Fruit fly (Drosophila melanogaster): Measurements from ENCODE around the gene Tgs1.

Gene Tgs1

dm6 chr3R:18283441-18283840 lies 28.1 kb downstream of the Tgs1 start, which contains the start of the genes CG14312 and CG8064 (continued):
- TF ChIP-seq slp2 (GFP tag; optimal IDR thresholded peaks at IDR 0.05) (no peak), Lhr (GFP tag; optimal IDR thresholded peaks at IDR 0.05) (peak; percentile 48), seq (GFP tag; IDR thresholded peaks at IDR 0.05) (peak; percentile 44; the same call in 1 of the 2 replicates), crp (GFP tag; optimal IDR thresholded peaks at IDR 0.05) (peak in 1 of 2 experiments; percentile 32), CG12659 (GFP tag; optimal IDR thresholded peaks at IDR 0.05) (peak; percentile 47), amos (GFP tag; IDR thresholded peaks at IDR 0.05; ENCODE audit: partially characterized antibody) (peak; percentile 80), pfk (GFP tag; optimal IDR thresholded peaks at IDR 0.05) (no peak), CG10654 (GFP tag; optimal IDR thresholded peaks at IDR 0.05) (no peak), CG31388 (GFP tag; optimal IDR thresholded peaks at IDR 0.05) (no peak), CG16813 (GFP tag; IDR thresholded peaks at IDR 0.05; ENCODE audit: partially characterized antibody) (peak; percentile 68), CHES-1-like (GFP tag; optimal IDR thresholded peaks at IDR 0.05) (peak; percentile 29), CG42726 (GFP tag; IDR thresholded peaks at IDR 0.05; ENCODE audit: partially characterized antibody) (peak; percentile 13; the same call in 1 of the 2 replicates), hb (GFP tag; IDR thresholded peaks at IDR 0.05; ENCODE audit: partially characterized antibody) (0 out of 3 replicates have a peak, but pooled peaks have one; percentile 37)

dm6 chr3R:18288677-18289076 lies 33.3 kb downstream of the Tgs1 start, which contains the start of gene CG7131:
CG7131 (minus strand) TSS chr3R:18288777.
- TF ChIP-seq CG11695 (GFP tag; IDR thresholded peaks at IDR 0.05) (no peak), hb (GFP tag; IDR thresholded peaks at IDR 0.05; ENCODE audit: partially characterized antibody) (no peak), CG2202 (tag; optimal IDR thresholded peaks at IDR 0.05) (no peak), trh (GFP tag; optimal IDR thresholded peaks at IDR 0.05) (no peak), sob (GFP tag; IDR thresholded peaks at IDR 0.05) (no peak), CG6254 (GFP tag; optimal IDR thresholded peaks at IDR 0.05) (no peak), grau (tag; optimal IDR thresholded peaks at IDR 0.05) (no peak), Gug (GFP tag; IDR thresholded peaks at IDR 0.05) (no peak), mam (GFP tag; optimal IDR thresholded peaks at IDR 0.05) (no peak), insv (GFP tag; optimal IDR thresholded peaks at IDR 0.05) (no peak), Hmx (GFP tag; optimal IDR thresholded peaks at IDR 0.05) (no peak)

dm6 chr3R:18291831-18292230 lies 36.5 kb downstream of the Tgs1 start:
- peak; percentile 45 for TF ChIP-seq sd (tag; optimal IDR thresholded peaks at IDR 0.05)
- no peak for TF ChIP-seq B-H1 (GFP tag; IDR thresholded peaks at IDR 0.05)
- TF ChIP-seq exex (tag; optimal IDR thresholded peaks at IDR 0.05), result peak; percentile 79
- peak; percentile 28 for TF ChIP-seq sug (tag; optimal IDR thresholded peaks at IDR 0.05)
- peak; percentile 43 for TF ChIP-seq grn (GFP tag; optimal IDR thresholded peaks at IDR 0.05)
- TF ChIP-seq Kr (GFP tag; optimal IDR thresholded peaks at IDR 0.05), result no peak
- TF ChIP-seq CG34376 (GFP tag; optimal IDR thresholded peaks at IDR 0.05), result peak; percentile 69

dm6 chr3R:18292371-18292770 lies 37.0 kb downstream of the Tgs1 start:
- TF ChIP-seq twi (tag; optimal IDR thresholded peaks at IDR 0.05) (peak; percentile 80), Ssrp (tag; optimal IDR thresholded peaks at IDR 0.05) (no peak), Fer1 (GFP tag; optimal IDR thresholded peaks at IDR 0.05) (no peak), gcm (GFP tag; optimal IDR thresholded peaks at IDR 0.05) (no peak)

- TF ChIP-seq jing (GFP tag; optimal IDR thresholded peaks at IDR 0.05), result no peak
- no peak for TF ChIP-seq Bteb2 (GFP tag; optimal IDR thresholded peaks at IDR 0.05)
- TF ChIP-seq Dfd (GFP tag; optimal IDR thresholded peaks at IDR 0.05), result no peak
- TF ChIP-seq Blimp-1 (GFP tag; optimal IDR thresholded peaks at IDR 0.05), result peak; percentile 53
- TF ChIP-seq nom (GFP tag; optimal IDR thresholded peaks at IDR 0.05), result peak; percentile 64
- TF ChIP-seq E2f2 (GFP tag; IDR thresholded peaks at IDR 0.05), result no peak
- TF ChIP-seq CG3726 (GFP tag; IDR thresholded peaks at IDR 0.05), result no peak
- TF ChIP-seq CG30431 (GFP tag; optimal IDR thresholded peaks at IDR 0.05), result no peak
- TF ChIP-seq sqz (GFP tag; optimal IDR thresholded peaks at IDR 0.05), result peak; percentile 12
- peak; percentile 4 for TF ChIP-seq Med (GFP tag)
- peak; percentile 4; the same call in 1 of the 3 replicates for TF ChIP-seq CG2199 (GFP tag; IDR thresholded peaks at IDR 0.05)
Observed at dm6 chr3R:18294488-18294887, 39.2 kb downstream of the Tgs1 start.
